Fruit fly (Drosophila melanogaster) whole organism, embryonic: ENCODE results near the gene CG14442.

Experiments used
- Atf3 ChIP-seq: fragments of 200-800 bp; sonication (Bioruptor generic); optimal IDR thresholded peaks from 3 replicates; lab custom pipeline; 2016; ENCODE audit warnings: missing biosample characterization, missing genetic modification characterization
- Bgb ChIP-seq: fragments of 200-800 bp; sonication (Bioruptor generic); IDR thresholded peaks from 2 replicates; pipeline ENCODE4 v1.3.6; 2022; ENCODE audit warnings: missing biosample characterization, missing genetic modification characterization; ENCODE audit not compliant: partially characterized antibody
- CG10959 ChIP-seq: fragments of 200-800 bp; sonication (Bioruptor generic); IDR thresholded peaks from 2 replicates; pipeline ENCODE4 v1.3.6; 2022; ENCODE audit warnings: missing biosample characterization, missing genetic modification characterization
- CG11696 ChIP-seq: fragments of 200-800 bp; sonication (Bioruptor generic); IDR thresholded peaks from 2 replicates; pipeline ENCODE4 v1.3.6; 2022; ENCODE audit warnings: missing biosample characterization, missing genetic modification characterization
- CG12104 ChIP-seq: fragments of 200-800 bp; sonication (Bioruptor generic); optimal IDR thresholded peaks from 3 replicates; lab custom pipeline; 2016; ENCODE audit warnings: missing biosample characterization, missing genetic modification characterization
- CG12155 ChIP-seq: fragments of 200-800 bp; sonication (Bioruptor generic); optimal IDR thresholded peaks from 3 replicates; lab custom pipeline; 2016; ENCODE audit warnings: missing biosample characterization, missing genetic modification characterization
- CG12391 ChIP-seq: fragments of 200-800 bp; sonication (Bioruptor generic); optimal IDR thresholded peaks from 3 replicates; lab custom pipeline; 2018; ENCODE audit warnings: missing biosample characterization, mild to moderate bottlenecking, missing genetic modification characterization, moderate library complexity
- CG13287 ChIP-seq: fragments of 200-800 bp; sonication (Bioruptor generic); IDR thresholded peaks from 2 replicates; pipeline ENCODE4 v1.3.6; 2022; ENCODE audit warnings: missing biosample characterization, missing genetic modification characterization; ENCODE audit not compliant: partially characterized antibody
- CG13894 ChIP-seq: fragments of 200-800 bp; sonication (Bioruptor generic); optimal IDR thresholded peaks from 3 replicates; lab custom pipeline; 2018; ENCODE audit warnings: missing biosample characterization, mild to moderate bottlenecking, missing genetic modification characterization, moderate library complexity
- CG14667 ChIP-seq: fragments of 200-800 bp; sonication (Bioruptor generic); IDR thresholded peaks from 2 replicates; pipeline ENCODE4 v1.3.6; 2022; ENCODE audit warnings: missing biosample characterization, missing genetic modification characterization
- CG15073 ChIP-seq: fragments of 200-800 bp; sonication (Bioruptor generic); optimal IDR thresholded peaks from 2 replicates; lab custom pipeline; 2016; ENCODE audit warnings: missing biosample characterization, missing genetic modification characterization
- CG18011 ChIP-seq: fragments of 200-800 bp; sonication (Bioruptor generic); optimal IDR thresholded peaks from 2 replicates; lab custom pipeline; 2017; ENCODE audit warnings: missing biosample characterization, missing genetic modification characterization, mild to moderate bottlenecking, moderate library complexity, missing genotype
- CG2202 ChIP-seq: fragments of 200-800 bp; sonication (Bioruptor generic); optimal IDR thresholded peaks from 2 replicates; lab custom pipeline; 2018; ENCODE audit warnings: missing biosample characterization, mild to moderate bottlenecking, missing genetic modification characterization
- CG30431 ChIP-seq: fragments of 200-800 bp; sonication (Bioruptor generic); optimal IDR thresholded peaks from 2 replicates; lab custom pipeline; 2017; ENCODE audit warnings: missing biosample characterization, missing genetic modification characterization
- CG3163 ChIP-seq: fragments of 200-800 bp; sonication (Bioruptor generic); optimal IDR thresholded peaks from 3 replicates; lab custom pipeline; 2016; ENCODE audit warnings: missing biosample characterization, missing genetic modification characterization
- CG3407 ChIP-seq: fragments of 200-800 bp; sonication (Bioruptor generic); optimal IDR thresholded peaks from 2 replicates; lab custom pipeline; 2018; ENCODE audit warnings: missing biosample characterization, mild to moderate bottlenecking, missing genetic modification characterization
- CG42726 ChIP-seq: fragments of 200-800 bp; sonication (Bioruptor generic); IDR thresholded peaks from 2 replicates; pipeline ENCODE4 v1.3.6; 2022; ENCODE audit warnings: missing biosample characterization, missing genetic modification characterization; ENCODE audit not compliant: partially characterized antibody
- CG4360 ChIP-seq: fragments of 200-800 bp; sonication (Bioruptor generic); IDR thresholded peaks from 2 replicates; pipeline ENCODE4 v1.3.6; 2022; ENCODE audit warnings: missing biosample characterization, missing genetic modification characterization
- CG4820 ChIP-seq: fragments of 200-800 bp; sonication (Bioruptor generic); optimal IDR thresholded peaks from 3 replicates; lab custom pipeline; 2016; ENCODE audit warnings: missing biosample characterization, missing genetic modification characterization
- CG6683 ChIP-seq: fragments of 200-800 bp; sonication (Bioruptor generic); optimal IDR thresholded peaks from 2 replicates; lab custom pipeline; 2017; ENCODE audit warnings: missing biosample characterization, mild to moderate bottlenecking, missing genetic modification characterization, missing genetic modification reagents
- CG7987 ChIP-seq: fragments of 200-800 bp; sonication (Bioruptor generic); optimal IDR thresholded peaks from 2 replicates; lab custom pipeline; 2018; ENCODE audit warnings: missing biosample characterization, mild to moderate bottlenecking, missing genetic modification characterization, moderate library complexity
- CG8944 ChIP-seq: fragments of 200-800 bp; sonication (Bioruptor generic); optimal IDR thresholded peaks from 3 replicates; lab custom pipeline; 2016; ENCODE audit warnings: missing biosample characterization, missing genetic modification characterization
- CG9876 ChIP-seq: fragments of 200-800 bp; sonication (Bioruptor generic); optimal IDR thresholded peaks from 2 replicates; lab custom pipeline; 2016; ENCODE audit warnings: missing biosample characterization, missing genetic modification characterization
- CHES-1-like ChIP-seq: fragments of 200-800 bp; sonication (Bioruptor generic); optimal IDR thresholded peaks from 2 replicates; lab custom pipeline; 2016; ENCODE audit warnings: missing biosample characterization, missing genetic modification characterization
- Camta ChIP-seq: fragments of 200-800 bp; sonication (Bioruptor generic); optimal IDR thresholded peaks from 2 replicates; lab custom pipeline; 2016; ENCODE audit warnings: missing biosample characterization, missing genetic modification characterization
- Dfd ChIP-seq, 2 experiments: fragments of >200 bp; optimal IDR thresholded peaks; 2 replicates each; lab custom pipeline; 2017; ENCODE audit warnings: missing biosample characterization in 2 of 2, missing genetic modification characterization in 2 of 2
- Dll ChIP-seq: fragments of 200-800 bp; sonication (Bioruptor generic); IDR thresholded peaks from 4 replicates; pipeline ENCODE4 v1.3.6; 2022; ENCODE audit warnings: missing biosample characterization, missing genetic modification characterization; ENCODE audit not compliant: partially characterized antibody
- Ets65A ChIP-seq: fragments of 200-800 bp; sonication (Bioruptor generic); peaks from one replicate; lab custom pipeline; 2016; ENCODE audit warnings: missing biosample characterization, missing genetic modification characterization
- HHEX ChIP-seq: fragments of 200-800 bp; sonication (Bioruptor generic); optimal IDR thresholded peaks from 3 replicates; lab custom pipeline; 2017; ENCODE audit warnings: missing biosample characterization, mild to moderate bottlenecking, missing genetic modification characterization, missing genetic modification reagents
- HmgZ ChIP-seq: fragments of 200-800 bp; sonication (Bioruptor generic); optimal IDR thresholded peaks from 2 replicates; lab custom pipeline; 2018; ENCODE audit warnings: missing biosample characterization, mild to moderate bottlenecking, missing genetic modification characterization
- Hsf ChIP-seq: fragments of 200-800 bp; sonication (Bioruptor generic); optimal IDR thresholded peaks from 3 replicates; lab custom pipeline; 2016; ENCODE audit warnings: missing biosample characterization, missing genetic modification characterization
- NfI ChIP-seq: fragments of 200-800 bp; sonication (Bioruptor generic); optimal IDR thresholded peaks from 3 replicates; lab custom pipeline; 2018; ENCODE audit warnings: missing biosample characterization, mild to moderate bottlenecking, missing genetic modification characterization, moderate library complexity
- Spps ChIP-seq: fragments of 200-800 bp; sonication (Bioruptor generic); optimal IDR thresholded peaks from 2 replicates; lab custom pipeline; 2018; ENCODE audit warnings: missing biosample characterization, mild to moderate bottlenecking, missing genetic modification characterization
- ara ChIP-seq: fragments of 200-800 bp; sonication (Bioruptor generic); IDR thresholded peaks from 2 replicates; pipeline ENCODE4 v1.3.6; 2022; ENCODE audit warnings: missing biosample characterization, missing genetic modification characterization
- esg ChIP-seq: fragments of 200-800 bp; sonication (Bioruptor generic); conservative IDR thresholded peaks from 2 replicates; pipeline ENCODE4 v1.3.6; 2022; ENCODE audit warnings: missing biosample characterization, missing genetic modification characterization
- eyg ChIP-seq: fragments of 200-800 bp; sonication (Bioruptor generic); optimal IDR thresholded peaks from 3 replicates; lab custom pipeline; 2016; ENCODE audit warnings: missing biosample characterization, missing genetic modification characterization
- ham ChIP-seq: fragments of 200-800 bp; sonication (Bioruptor generic); IDR thresholded peaks from 2 replicates; pipeline ENCODE4 v1.3.6; 2022; ENCODE audit warnings: missing biosample characterization, missing genetic modification characterization
- lab ChIP-seq: fragments of 200-800 bp; sonication (Bioruptor generic); optimal IDR thresholded peaks from 3 replicates; lab custom pipeline; 2017; ENCODE audit warnings: missing biosample characterization, missing genetic modification characterization, mild to moderate bottlenecking, moderate library complexity, missing genetic modification reagents
- lbe ChIP-seq: fragments of 200-800 bp; sonication (Bioruptor generic); optimal IDR thresholded peaks from 2 replicates; lab custom pipeline; 2016; ENCODE audit warnings: missing biosample characterization, mild to moderate bottlenecking, missing genetic modification characterization
- lilli ChIP-seq: fragments of 200-800 bp; sonication (Bioruptor generic); optimal IDR thresholded peaks from 3 replicates; lab custom pipeline; 2016; ENCODE audit warnings: missing biosample characterization, missing genetic modification characterization
- lola ChIP-seq, 3 experiments: fragments of >200 bp in 2 of 3; fragments of 200-800 bp in 1 of 3; sonication (Bioruptor generic) in 1 of 3; optimal IDR thresholded peaks; 2 replicates each; lab custom pipeline; 2017 to 2019; ENCODE audit warnings: missing biosample characterization in 3 of 3, missing genetic modification characterization in 3 of 3, mild to moderate bottlenecking in 1 of 3, moderate library complexity in 1 of 3
- mld ChIP-seq: fragments of 200-800 bp; sonication (Bioruptor generic); IDR thresholded peaks from 3 replicates; pipeline ENCODE4 v1.3.6; 2022; ENCODE audit warnings: missing biosample characterization, missing genetic modification characterization; ENCODE audit not compliant: partially characterized antibody
- pho ChIP-seq: fragments of 200-800 bp; sonication (Bioruptor generic); optimal IDR thresholded peaks from 2 replicates; lab custom pipeline; 2016; ENCODE audit warnings: missing biosample characterization, missing genetic modification characterization
- prd ChIP-seq, 3 experiments: fragments of >200 bp in 2 of 3; fragments of 200-800 bp in 1 of 3; sonication (Bioruptor generic) in 1 of 3; optimal IDR thresholded peaks in 2 of 3; IDR thresholded peaks in 1 of 3; 2 replicates in 2 of 3; 3 replicates in 1 of 3; pipeline versions ENCODE4 v1.3.6 to Lab custom; 2017 to 2022; ENCODE audit warnings: missing biosample characterization in 1 of 3, missing genetic modification characterization in 1 of 3
- slbo ChIP-seq: fragments of 200-800 bp; sonication (Bioruptor generic); IDR thresholded peaks from 2 replicates; pipeline ENCODE4 v1.3.6; 2022; ENCODE audit warnings: missing biosample characterization, missing genetic modification characterization
- sob ChIP-seq: fragments of 200-800 bp; sonication (Bioruptor generic); IDR thresholded peaks from 2 replicates; pipeline ENCODE4 v1.3.6; 2022; ENCODE audit warnings: missing biosample characterization, missing genetic modification characterization
- sr ChIP-seq: fragments of 200-800 bp; sonication (Bioruptor generic); IDR thresholded peaks from 3 replicates; pipeline ENCODE4 v1.3.6; 2022; ENCODE audit warnings: missing biosample characterization, missing genetic modification characterization
- unc-4 ChIP-seq: fragments of 200-800 bp; sonication (Bioruptor generic); IDR thresholded peaks from 2 replicates; pipeline ENCODE4 v1.3.6; 2022; ENCODE audit warnings: missing biosample characterization, missing genetic modification characterization; ENCODE audit not compliant: partially characterized antibody
- usp ChIP-seq: fragments of >200 bp; optimal IDR thresholded peaks from 2 replicates; lab custom pipeline; 2017; ENCODE audit warnings: missing biosample characterization, missing genetic modification characterization
- vnd ChIP-seq: fragments of 200-800 bp; sonication (Bioruptor generic); IDR thresholded peaks from 3 replicates; pipeline ENCODE4 v1.3.6; 2022; ENCODE audit warnings: missing biosample characterization, missing genetic modification characterization; ENCODE audit not compliant: partially characterized antibody

CG14442 gene

dm6 chrX:6702028-6702433 lies 7.2 kb upstream of the CG14442 start (continued):
- TF ChIP-seq CG30431 (GFP tag; lab: Kevin White, UChicago): peak; percentile 43
- no peak for TF ChIP-seq CG7987 (GFP tag; lab: Kevin White, UChicago)
- no peak for TF ChIP-seq mld (GFP tag; lab: Robert Waterston, UW)
- TF ChIP-seq CG13287 (GFP tag; lab: Robert Waterston, UW): no peak
- peak; percentile 30; the same call in 1 of the 2 replicates for TF ChIP-seq CG4360
- no peak for TF ChIP-seq Dfd (GFP tag; optimal IDR thresholded peaks at IDR 0.05; lab: Kevin White, UChicago)
- no peak for TF ChIP-seq CG12155 (GFP tag; lab: Kevin White, UChicago)
- TF ChIP-seq unc-4 (GFP tag; lab: Robert Waterston, UW): no peak
- TF ChIP-seq usp: no peak
- TF ChIP-seq lilli (GFP tag; lab: Kevin White, UChicago): peak; percentile 5
- peak; percentile 56; the same call in 1 of the 2 replicates for TF ChIP-seq ara (GFP tag; lab: Robert Waterston, UW)
- TF ChIP-seq eyg (GFP tag; lab: Kevin White, UChicago): no peak
- TF ChIP-seq ham (GFP tag; lab: Robert Waterston, UW): no peak
- TF ChIP-seq CG9876 (GFP tag; lab: Kevin White, UChicago): no peak
- peak; percentile 66 for TF ChIP-seq CG10959 (GFP tag; lab: Robert Waterston, UW)
- no peak for TF ChIP-seq CG6683 (GFP tag; lab: Kevin White, UChicago)
- TF ChIP-seq NfI: peak; percentile 44
- no peak for TF ChIP-seq prd (optimal IDR thresholded peaks at IDR 0.05; lab: Kevin White, UChicago)
- peak; percentile 71; the same call in 2 of the 3 replicates for TF ChIP-seq prd (GFP tag; IDR thresholded peaks at IDR 0.05; lab: Robert Waterston, UW)
- TF ChIP-seq CG15073 (GFP tag; lab: Kevin White, UChicago): no peak
- peak; percentile 72 for TF ChIP-seq CG12391
- peak; percentile 12 for TF ChIP-seq CG12104
- TF ChIP-seq CG11696 (GFP tag; lab: Robert Waterston, UW): peak; percentile 86
- peak; percentile 73 for TF ChIP-seq esg
- TF ChIP-seq lbe (GFP tag; lab: Kevin White, UChicago): no peak
- TF ChIP-seq Atf3: no peak
- 0 out of 2 replicates have a peak, but pooled peaks have one; percentile 32 for TF ChIP-seq CG14667 (GFP tag; lab: Robert Waterston, UW)
- 0 out of 2 replicates have a peak, but pooled peaks have one; percentile 22 for TF ChIP-seq sob
- no peak for TF ChIP-seq CG3163 (GFP tag; lab: Kevin White, UChicago)
- no peak for TF ChIP-seq vnd (GFP tag; lab: Robert Waterston, UW)
- peak; percentile 50 for TF ChIP-seq CG3407 (GFP tag; lab: Kevin White, UChicago)
- no peak for TF ChIP-seq Bgb (GFP tag; lab: Robert Waterston, UW)
- TF ChIP-seq CHES-1-like (GFP tag; lab: Kevin White, UChicago): peak; percentile 16
- peak; percentile 40 for TF ChIP-seq Spps (tag; lab: Kevin White, UChicago)
- TF ChIP-seq Camta: peak; percentile 63
- no peak for TF ChIP-seq sr (GFP tag; lab: Robert Waterston, UW)
- TF ChIP-seq CG8944 (GFP tag; lab: Kevin White, UChicago): peak; percentile 58
- TF ChIP-seq CG13894 (tag; lab: Kevin White, UChicago): no peak
- peak in 1 of 3 experiments; percentile 71 for TF ChIP-seq lola (GFP tag; optimal IDR thresholded peaks at IDR 0.05; lab: Kevin White, UChicago)
- peak; percentile 45 for TF ChIP-seq CG2202 (tag; lab: Kevin White, UChicago)
- TF ChIP-seq CG42726 (GFP tag; lab: Robert Waterston, UW): no peak
- TF ChIP-seq Ets65A: peak; percentile 88
- TF ChIP-seq pho: no peak
- TF ChIP-seq HHEX (GFP tag; lab: Kevin White, UChicago): peak; percentile 37
- TF ChIP-seq CG18011: no peak
- peak; percentile 56 for TF ChIP-seq lab (GFP tag; lab: Kevin White, UChicago)
- peak; percentile 29 for TF ChIP-seq CG4820 (GFP tag; lab: Kevin White, UChicago)
- TF ChIP-seq HmgZ (tag; lab: Kevin White, UChicago): no peak
- peak; percentile 12; the same call in 1 of the 2 replicates for TF ChIP-seq slbo (GFP tag; lab: Robert Waterston, UW)
- peak; percentile 54 for TF ChIP-seq Hsf (GFP tag; lab: Kevin White, UChicago)
- no peak for TF ChIP-seq Dll (GFP tag; lab: Robert Waterston, UW)
